Fruit fly (Drosophila melanogaster) whole organism, wandering third instar larva: ENCODE results near the gene Gad1.

Experiments used
- Abd-B ChIP-seq: fragments of >200 bp; optimal IDR thresholded peaks from 2 replicates; lab custom pipeline; 2017; ENCODE audit warnings: missing biosample characterization, missing genetic modification characterization
- CG32264 ChIP-seq: fragments of 200-800 bp; sonication (Bioruptor generic); optimal IDR thresholded peaks from 2 replicates; lab custom pipeline; 2016; ENCODE audit warnings: missing biosample characterization, missing genetic modification characterization
- CG9705 ChIP-seq: fragments of 200-800 bp; sonication (Bioruptor generic); optimal IDR thresholded peaks from 2 replicates; lab custom pipeline; 2018; ENCODE audit warnings: missing biosample characterization, mild to moderate bottlenecking, missing genetic modification characterization
- CrebA ChIP-seq: fragments of 200-800 bp; sonication (Bioruptor generic); optimal IDR thresholded peaks from 2 replicates; lab custom pipeline; 2016; ENCODE audit warnings: missing biosample characterization, mild to moderate bottlenecking, missing genetic modification characterization, borderline replicate concordance
- Dfd ChIP-seq: fragments of >200 bp; optimal IDR thresholded peaks from 2 replicates; lab custom pipeline; 2017; ENCODE audit warnings: missing biosample characterization, missing genetic modification characterization
- Dif ChIP-seq: fragments of 200-275, 200-300 bp; sonication (Bioruptor generic); optimal IDR thresholded peaks from 2 replicates; lab custom pipeline; 2018; ENCODE audit warnings: missing biosample characterization, missing genetic modification characterization; ENCODE audit not compliant: partially characterized antibody
- GATAd ChIP-seq: sonication (Bioruptor generic); optimal IDR thresholded peaks from 2 replicates; lab custom pipeline; 2016; ENCODE audit warnings: missing biosample characterization, missing genetic modification characterization
- HLH106 ChIP-seq: fragments of 200-800 bp; optimal IDR thresholded peaks from 3 replicates; lab custom pipeline; 2019; ENCODE audit warnings: missing biosample characterization, mild to moderate bottlenecking, missing genetic modification characterization, moderate library complexity
- Hnf4 ChIP-seq: fragments of 200-800 bp; sonication (Bioruptor generic); optimal IDR thresholded peaks from 2 replicates; lab custom pipeline; 2016; ENCODE audit warnings: missing biosample characterization, mild to moderate bottlenecking, missing genetic modification characterization
- Hr78 ChIP-seq: fragments of >200 bp; optimal IDR thresholded peaks from 2 replicates; lab custom pipeline; 2017; ENCODE audit warnings: missing biosample characterization, missing genetic modification characterization
- Hr83 ChIP-seq: fragments of 200-300 bp; sonication (Bioruptor generic); optimal IDR thresholded peaks from 2 replicates; lab custom pipeline; 2016; ENCODE audit warnings: missing biosample characterization, mild to moderate bottlenecking, missing genetic modification characterization, moderate library complexity; ENCODE audit not compliant: poor library complexity, severe bottlenecking
- Jra ChIP-seq: sonication (Bioruptor generic); optimal IDR thresholded peaks from 2 replicates; lab custom pipeline; 2016; ENCODE audit warnings: missing biosample characterization, missing genetic modification characterization
- Mio ChIP-seq: sonication (Bioruptor generic); optimal IDR thresholded peaks from 2 replicates; lab custom pipeline; 2016; ENCODE audit warnings: missing biosample characterization, missing genetic modification characterization
- Myc ChIP-seq: fragments of >200 bp; optimal IDR thresholded peaks from 2 replicates; lab custom pipeline; 2017
- OdsH ChIP-seq: fragments of 200-800 bp; sonication (Bioruptor generic); optimal IDR thresholded peaks from 2 replicates; lab custom pipeline; 2016; ENCODE audit warnings: missing biosample characterization, mild to moderate bottlenecking, missing genetic modification characterization
- Rel ChIP-seq, 2 experiments: fragments of 200-800 bp; sonication (Bioruptor generic) in 1 of 2; optimal IDR thresholded peaks; 2 replicates in 1 of 2; 3 replicates in 1 of 2; lab custom pipeline; 2016 to 2019; ENCODE audit warnings: mild to moderate bottlenecking in 2 of 2, missing biosample characterization in 2 of 2, missing genetic modification characterization in 2 of 2, moderate library complexity in 1 of 2
- Vsx2 ChIP-seq: fragments of 200-300, 225-300 bp; sonication (Bioruptor generic); optimal IDR thresholded peaks from 2 replicates; lab custom pipeline; 2018; ENCODE audit warnings: missing biosample characterization, missing genetic modification characterization; ENCODE audit not compliant: partially characterized antibody
- br ChIP-seq: fragments of 200-800 bp; sonication (Bioruptor generic); optimal IDR thresholded peaks from 2 replicates; lab custom pipeline; 2016; ENCODE audit warnings: missing biosample characterization, missing genetic modification characterization
- dl ChIP-seq, 2 experiments: fragments of 175-275, 200-275 bp in 1 of 2; fragments of 200-275 bp in 1 of 2; sonication (Bioruptor generic); optimal IDR thresholded peaks; lab custom pipeline; 2018; ENCODE audit warnings: mild to moderate bottlenecking in 2 of 2, missing biosample characterization in 2 of 2, missing genetic modification characterization in 2 of 2, moderate library complexity in 2 of 2; ENCODE audit not compliant: partially characterized antibody in 2 of 2, insufficient read depth in 1 of 2
- dmrt93B ChIP-seq: fragments of 200-800 bp; sonication (Bioruptor generic); optimal IDR thresholded peaks from 2 replicates; lab custom pipeline; 2018; ENCODE audit warnings: missing biosample characterization, mild to moderate bottlenecking, missing genetic modification characterization
- dsf ChIP-seq: sonication (Bioruptor generic); optimal IDR thresholded peaks from 2 replicates; lab custom pipeline; 2016; ENCODE audit warnings: missing biosample characterization, missing genetic modification characterization, borderline replicate concordance
- foxo ChIP-seq, 2 experiments: fragments of 200-800 bp; sonication (Bioruptor generic); optimal IDR thresholded peaks; 2 replicates in 1 of 2; 3 replicates in 1 of 2; lab custom pipeline; 2016 to 2017; ENCODE audit warnings: missing biosample characterization in 2 of 2, missing genetic modification characterization in 2 of 2
- fru ChIP-seq: fragments of 200-800 bp; sonication (Bioruptor generic); optimal IDR thresholded peaks from 3 replicates; lab custom pipeline; 2016; ENCODE audit warnings: missing biosample characterization, mild to moderate bottlenecking, missing genetic modification characterization
- h ChIP-seq: fragments of 200-800 bp; sonication (Bioruptor generic); optimal IDR thresholded peaks from 3 replicates; lab custom pipeline; 2016; ENCODE audit warnings: missing biosample characterization, mild to moderate bottlenecking, missing genetic modification characterization
- jim ChIP-seq: fragments of 175-275, 200-325 bp; sonication (Bioruptor generic); optimal IDR thresholded peaks from 2 replicates; lab custom pipeline; 2016; ENCODE audit warnings: missing biosample characterization, mild to moderate bottlenecking, missing genetic modification characterization
- lola ChIP-seq: fragments of >200 bp; optimal IDR thresholded peaks from 2 replicates; lab custom pipeline; 2017; ENCODE audit warnings: missing biosample characterization, missing genetic modification characterization
- pan ChIP-seq: fragments of >200 bp; optimal IDR thresholded peaks from 2 replicates; lab custom pipeline; 2017
- psq ChIP-seq: fragments of 200-800 bp; sonication (Bioruptor generic); optimal IDR thresholded peaks from 3 replicates; lab custom pipeline; 2017; ENCODE audit warnings: missing biosample characterization, mild to moderate bottlenecking, missing genetic modification characterization, moderate library complexity
- rgr ChIP-seq: fragments of 200-800 bp; sonication (Bioruptor generic); optimal IDR thresholded peaks from 3 replicates; lab custom pipeline; 2016; ENCODE audit warnings: missing biosample characterization, mild to moderate bottlenecking, missing genetic modification characterization
- sage ChIP-seq: fragments of 200-800 bp; sonication (Bioruptor generic); optimal IDR thresholded peaks from 2 replicates; lab custom pipeline; 2016; ENCODE audit warnings: missing biosample characterization, mild to moderate bottlenecking, missing genetic modification characterization
- usp ChIP-seq: fragments of >200 bp; optimal IDR thresholded peaks from 2 replicates; lab custom pipeline; 2017; ENCODE audit warnings: missing biosample characterization, missing genetic modification characterization
- woc ChIP-seq: sonication (Bioruptor generic); optimal IDR thresholded peaks from 2 replicates; lab custom pipeline; 2016; ENCODE audit warnings: missing biosample characterization, mild to moderate bottlenecking, missing genetic modification characterization

Gene Gad1

DNA sequence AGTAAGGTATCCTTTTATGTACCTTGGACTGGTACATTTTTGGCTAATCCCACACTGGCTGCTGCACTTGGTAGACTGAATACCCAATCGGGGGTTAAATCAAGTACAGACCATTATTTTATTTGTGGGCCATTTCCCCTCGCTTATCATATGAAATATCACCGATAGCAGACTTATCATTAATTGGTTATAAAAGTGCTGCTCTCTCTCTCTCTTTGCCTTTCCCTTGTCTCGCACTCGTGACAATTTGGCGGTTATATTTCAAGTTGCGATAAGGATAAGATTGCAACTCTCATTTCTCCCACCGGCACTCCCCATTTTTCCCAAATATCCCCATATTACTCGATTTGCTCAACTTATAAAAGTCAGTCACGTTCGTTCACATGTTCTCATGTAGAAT lies 27.2 kb upstream of the Gad1 start:
- TF ChIP-seq sage (GFP tag; lab: Kevin White, UChicago), result no peak
- TF ChIP-seq CrebA (GFP tag; lab: Kevin White, UChicago), result no peak
- no peak for TF ChIP-seq jim (GFP tag; lab: Kevin White, UChicago)
- TF ChIP-seq OdsH (GFP tag; lab: Kevin White, UChicago), result no peak
- no peak for TF ChIP-seq Dif (GFP tag; lab: Kevin White, UChicago)
- no peak for TF ChIP-seq Rel (GFP tag; optimal IDR thresholded peaks at IDR 0.05; lab: Kevin White, UChicago)
- TF ChIP-seq Rel (tag; optimal IDR thresholded peaks at IDR 0.05; lab: Kevin White, UChicago), result peak; percentile 62
- TF ChIP-seq lola (GFP tag; lab: Kevin White, UChicago), result no peak
- TF ChIP-seq usp (GFP tag; lab: Kevin White, UChicago), result no peak
- TF ChIP-seq CG32264 (GFP tag; lab: Kevin White, UChicago), result no peak
- TF ChIP-seq dl (GFP tag; optimal IDR thresholded peaks at IDR 0.05; lab: Kevin White, UChicago; ENCODE audit: insufficient read depth in 1 of 2, partially characterized antibody in 2 of 2), result no peak
- TF ChIP-seq Abd-B, result no peak
- TF ChIP-seq Hnf4 (GFP tag; lab: Kevin White, UChicago), result no peak
- peak; percentile 12 for TF ChIP-seq h
- no peak for TF ChIP-seq dsf

DNA sequence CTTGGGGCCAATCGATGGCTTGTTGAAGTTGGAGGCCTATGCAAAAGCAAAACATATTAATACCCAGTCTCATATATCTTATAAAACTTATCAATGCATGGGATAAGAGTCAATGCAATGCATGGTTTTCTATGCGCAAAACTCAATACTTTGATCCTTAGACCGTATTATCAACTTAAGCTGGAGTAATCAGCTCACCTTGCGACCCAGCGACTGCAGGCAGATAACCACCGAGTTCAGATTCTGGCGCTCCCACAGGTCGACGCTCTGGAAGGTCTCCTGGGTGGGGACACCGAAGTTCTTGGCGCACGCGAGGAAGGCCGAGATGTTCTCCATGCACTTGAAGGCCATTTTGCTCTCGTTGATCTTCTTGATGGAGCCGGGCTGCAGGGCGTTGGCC lies 26.6 kb upstream of the Gad1 start:
- TF ChIP-seq dmrt93B (GFP tag; lab: Kevin White, UChicago), result no peak
- TF ChIP-seq foxo (GFP tag; optimal IDR thresholded peaks at IDR 0.05; lab: Kevin White, UChicago), result no peak
- no peak for TF ChIP-seq CG32264 (GFP tag; lab: Kevin White, UChicago)
- no peak for TF ChIP-seq h
- no peak for TF ChIP-seq GATAd (GFP tag; lab: Kevin White, UChicago)
- no peak for TF ChIP-seq Hr83
- no peak for TF ChIP-seq Dif (GFP tag; lab: Kevin White, UChicago)
- TF ChIP-seq usp (GFP tag; lab: Kevin White, UChicago), result no peak
- TF ChIP-seq Myc (lab: Kevin White, UChicago), result no peak
- no peak for TF ChIP-seq Mio (GFP tag; lab: Kevin White, UChicago)
- TF ChIP-seq HLH106 (tag; lab: Kevin White, UChicago), result no peak
- TF ChIP-seq woc (GFP tag; lab: Kevin White, UChicago), result no peak
- TF ChIP-seq, all 38 proteins: peak for 0

DNA sequence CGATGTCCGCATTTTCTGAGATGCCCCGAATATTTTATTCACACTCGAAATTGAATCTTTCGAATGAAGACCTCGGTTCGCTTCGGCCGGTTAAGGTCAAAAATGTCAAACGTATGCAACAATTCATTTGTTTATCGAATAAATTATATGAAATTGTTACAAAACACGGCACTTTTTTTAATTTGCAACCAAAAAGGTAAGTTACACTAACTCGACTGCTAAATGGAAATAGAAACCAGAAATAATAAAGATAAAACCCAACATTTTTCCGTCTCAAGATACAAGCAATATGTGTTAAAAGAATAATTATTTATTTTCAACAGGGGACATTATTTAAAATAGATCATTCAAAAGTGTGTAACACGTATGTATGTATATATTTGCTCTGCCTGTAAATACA lies 25.5 kb upstream of the Gad1 start:
- TF ChIP-seq fru (GFP tag; lab: Kevin White, UChicago), result no peak
- TF ChIP-seq Mio (GFP tag; lab: Kevin White, UChicago), result no peak
- no peak for TF ChIP-seq Dfd (GFP tag; lab: Kevin White, UChicago)

DNA sequence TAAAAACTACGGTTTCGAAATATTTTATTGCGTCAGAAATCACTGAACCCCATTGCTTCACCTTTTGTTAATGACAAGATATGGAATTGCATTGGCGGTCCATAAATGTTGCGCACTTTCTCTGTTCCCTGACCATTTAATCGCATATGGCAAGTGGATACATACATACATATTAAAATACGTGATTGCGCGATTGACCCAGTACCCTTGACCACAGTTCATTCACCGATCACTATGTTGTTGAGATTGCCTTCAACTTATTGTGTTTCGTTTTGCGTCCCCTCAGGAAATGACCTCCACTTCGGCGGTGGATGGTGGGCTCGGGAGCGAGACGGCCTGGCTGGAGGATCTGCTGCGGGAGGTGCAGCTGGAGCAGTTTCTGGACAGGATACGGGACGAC lies 21.7 kb upstream of the Gad1 start:
- TF ChIP-seq CG9705 (GFP tag; lab: Kevin White, UChicago) (no peak), Hr78 (no peak), sage (GFP tag; lab: Kevin White, UChicago) (no peak), CrebA (GFP tag; lab: Kevin White, UChicago) (no peak), jim (GFP tag; lab: Kevin White, UChicago) (no peak), br (GFP tag; lab: Kevin White, UChicago) (no peak), woc (GFP tag; lab: Kevin White, UChicago) (no peak), rgr (GFP tag; lab: Kevin White, UChicago) (no peak), dmrt93B (GFP tag; lab: Kevin White, UChicago) (no peak), pan (lab: Kevin White, UChicago) (no peak), Jra (GFP tag; lab: Kevin White, UChicago) (no peak), Dfd (GFP tag; lab: Kevin White, UChicago) (no peak), fru (GFP tag; lab: Kevin White, UChicago) (no peak), CG32264 (GFP tag; lab: Kevin White, UChicago) (no peak), Myc (lab: Kevin White, UChicago) (no peak), Vsx2 (GFP tag; lab: Kevin White, UChicago) (no peak), psq (GFP tag; lab: Kevin White, UChicago) (no peak), Mio (GFP tag; lab: Kevin White, UChicago) (no peak), Dif (GFP tag; lab: Kevin White, UChicago) (no peak)
- TF ChIP-seq, all 38 proteins: peak for 0
